Fruit fly (Drosophila melanogaster) whole organism, embryonic: Measurements from ENCODE around the gene Atu.
A peak's percentile ranks its signal among the peaks of the same experiment; 100 is the strongest.

ENCODE experiments used
- Abd-B ChIP-seq: fragments of 200-800 bp; sonication (Bioruptor generic); optimal IDR thresholded peaks from 2 replicates; lab custom pipeline; 2018; ENCODE audit warnings: missing biosample characterization, mild to moderate bottlenecking, missing genetic modification characterization, moderate library complexity
- Asciz ChIP-seq: fragments of 200-800 bp; sonication (Bioruptor generic); optimal IDR thresholded peaks from 2 replicates; lab custom pipeline; 2017; ENCODE audit warnings: missing biosample characterization, mild to moderate bottlenecking, missing genetic modification characterization, missing genetic modification reagents
- BtbVII ChIP-seq: fragments of 200-800 bp; sonication (Bioruptor generic); optimal IDR thresholded peaks from 3 replicates; lab custom pipeline; 2017; ENCODE audit warnings: missing biosample characterization, mild to moderate bottlenecking, missing genetic modification characterization
- CG10274 ChIP-seq: fragments of 200-800 bp; sonication (Bioruptor generic); optimal IDR thresholded peaks from 3 replicates; lab custom pipeline; 2017; ENCODE audit warnings: missing biosample characterization, mild to moderate bottlenecking, missing genetic modification characterization
- CG10959 ChIP-seq: fragments of 200-800 bp; sonication (Bioruptor generic); IDR thresholded peaks from 2 replicates; pipeline ENCODE4 v1.3.6; 2022; ENCODE audit warnings: missing biosample characterization, missing genetic modification characterization
- CG11093 ChIP-seq: fragments of 200-800 bp; sonication (Bioruptor generic); IDR thresholded peaks from 3 replicates; pipeline ENCODE4 v1.3.6; 2022; ENCODE audit warnings: missing biosample characterization, missing genetic modification characterization
- CG11696 ChIP-seq: fragments of 200-800 bp; sonication (Bioruptor generic); IDR thresholded peaks from 2 replicates; pipeline ENCODE4 v1.3.6; 2022; ENCODE audit warnings: missing biosample characterization, missing genetic modification characterization
- CG12391 ChIP-seq: fragments of 200-800 bp; sonication (Bioruptor generic); optimal IDR thresholded peaks from 3 replicates; lab custom pipeline; 2018; ENCODE audit warnings: missing biosample characterization, mild to moderate bottlenecking, missing genetic modification characterization, moderate library complexity
- CG1603 ChIP-seq: fragments of 200-800 bp; sonication (Bioruptor generic); optimal IDR thresholded peaks from 2 replicates; lab custom pipeline; 2019; ENCODE audit warnings: missing biosample characterization, mild to moderate bottlenecking, missing genetic modification characterization, moderate library complexity
- CG16813 ChIP-seq: fragments of 200-800 bp; sonication (Bioruptor generic); IDR thresholded peaks from 3 replicates; pipeline ENCODE4 v1.3.6; 2022; ENCODE audit warnings: missing biosample characterization, missing genetic modification characterization; ENCODE audit not compliant: partially characterized antibody
- CG17186 ChIP-seq: fragments of 200-800 bp; sonication (Bioruptor generic); optimal IDR thresholded peaks from 3 replicates; lab custom pipeline; 2017; ENCODE audit warnings: missing biosample characterization, missing genetic modification reagents, missing genetic modification characterization
- CG2889 ChIP-seq: fragments of 200-800 bp; sonication (Bioruptor generic); IDR thresholded peaks from 3 replicates; pipeline ENCODE4 v1.3.6; 2022; ENCODE audit warnings: missing biosample characterization, missing genetic modification characterization
- CG32772 ChIP-seq: fragments of 200-800 bp; sonication (Bioruptor generic); IDR thresholded peaks from 2 replicates; pipeline ENCODE4 v1.3.6; 2022; ENCODE audit warnings: missing biosample characterization, missing genetic modification characterization
- CG33557 ChIP-seq: fragments of 200-800 bp; sonication (Bioruptor generic); optimal IDR thresholded peaks from 2 replicates; lab custom pipeline; 2019; ENCODE audit warnings: missing biosample characterization, mild to moderate bottlenecking, missing genetic modification characterization, moderate library complexity
- CG3407 ChIP-seq: fragments of 200-800 bp; sonication (Bioruptor generic); optimal IDR thresholded peaks from 2 replicates; lab custom pipeline; 2018; ENCODE audit warnings: missing biosample characterization, mild to moderate bottlenecking, missing genetic modification characterization
- CG3838 ChIP-seq: fragments of 200-800 bp; sonication (Bioruptor generic); optimal IDR thresholded peaks from 3 replicates; lab custom pipeline; 2016; ENCODE audit warnings: missing biosample characterization, missing genetic modification characterization
- CG3995 ChIP-seq: fragments of 200-800 bp; sonication (Bioruptor generic); optimal IDR thresholded peaks from 3 replicates; lab custom pipeline; 2016; ENCODE audit warnings: missing biosample characterization, missing genetic modification characterization
- CG4707 ChIP-seq: fragments of 200-800 bp; sonication (Bioruptor generic); optimal IDR thresholded peaks from 2 replicates; lab custom pipeline; 2018; ENCODE audit warnings: missing biosample characterization, mild to moderate bottlenecking, missing genetic modification characterization, moderate library complexity
- CG6683 ChIP-seq: fragments of 200-800 bp; sonication (Bioruptor generic); optimal IDR thresholded peaks from 2 replicates; lab custom pipeline; 2017; ENCODE audit warnings: missing biosample characterization, mild to moderate bottlenecking, missing genetic modification characterization, missing genetic modification reagents
- CG6765 ChIP-seq: fragments of 200-800 bp; sonication (Bioruptor generic); optimal IDR thresholded peaks from 3 replicates; lab custom pipeline; 2017; ENCODE audit warnings: missing biosample characterization, mild to moderate bottlenecking, missing genetic modification characterization
- CG7839 ChIP-seq: fragments of 200-800 bp; sonication (Bioruptor generic); optimal IDR thresholded peaks from 3 replicates; lab custom pipeline; 2018; ENCODE audit warnings: missing biosample characterization, mild to moderate bottlenecking, missing genetic modification characterization, moderate library complexity
- CG9215 ChIP-seq: fragments of 200-800 bp; sonication (Bioruptor generic); IDR thresholded peaks from 2 replicates; pipeline ENCODE4 v1.3.6; 2022; ENCODE audit warnings: missing biosample characterization, missing genetic modification characterization
- CG9932 ChIP-seq: fragments of 200-800 bp; sonication (Bioruptor generic); IDR thresholded peaks from 2 replicates; pipeline ENCODE4 v1.3.6; 2022; ENCODE audit warnings: missing biosample characterization, missing genetic modification characterization
- Camta ChIP-seq: fragments of 200-800 bp; sonication (Bioruptor generic); optimal IDR thresholded peaks from 2 replicates; lab custom pipeline; 2016; ENCODE audit warnings: missing biosample characterization, missing genetic modification characterization
- Max ChIP-seq: fragments of 200-800 bp; sonication (Bioruptor generic); optimal IDR thresholded peaks from 2 replicates; lab custom pipeline; 2016; ENCODE audit warnings: missing biosample characterization, mild to moderate bottlenecking, missing genetic modification characterization
- NfI ChIP-seq: fragments of 200-800 bp; sonication (Bioruptor generic); optimal IDR thresholded peaks from 3 replicates; lab custom pipeline; 2018; ENCODE audit warnings: missing biosample characterization, mild to moderate bottlenecking, missing genetic modification characterization, moderate library complexity
- Spps ChIP-seq: fragments of 200-800 bp; sonication (Bioruptor generic); optimal IDR thresholded peaks from 2 replicates; lab custom pipeline; 2018; ENCODE audit warnings: missing biosample characterization, mild to moderate bottlenecking, missing genetic modification characterization
- YL-1 ChIP-seq: fragments of 200-800 bp; sonication (Bioruptor generic); optimal IDR thresholded peaks from 3 replicates; lab custom pipeline; 2017; ENCODE audit warnings: missing biosample characterization, mild to moderate bottlenecking, missing genetic modification characterization
- ab ChIP-seq: fragments of 200-800 bp; sonication (Bioruptor generic); optimal IDR thresholded peaks from 2 replicates; lab custom pipeline; 2016; ENCODE audit warnings: missing biosample characterization, missing genetic modification characterization
- ash1 ChIP-seq: fragments of 200-800 bp; sonication (Bioruptor generic); optimal IDR thresholded peaks from 2 replicates; lab custom pipeline; 2018; ENCODE audit warnings: missing biosample characterization, mild to moderate bottlenecking, missing genetic modification characterization
- az2 ChIP-seq: fragments of 200-800 bp; sonication (Bioruptor generic); optimal IDR thresholded peaks from 3 replicates; lab custom pipeline; 2016; ENCODE audit warnings: missing biosample characterization, missing genetic modification characterization
- bbx ChIP-seq: fragments of 200-800 bp; sonication (Bioruptor generic); IDR thresholded peaks from 2 replicates; pipeline ENCODE4 v1.3.6; 2022; ENCODE audit warnings: missing biosample characterization, missing genetic modification characterization; ENCODE audit not compliant: partially characterized antibody
- esg ChIP-seq: fragments of 200-800 bp; sonication (Bioruptor generic); conservative IDR thresholded peaks from 2 replicates; pipeline ENCODE4 v1.3.6; 2022; ENCODE audit warnings: missing biosample characterization, missing genetic modification characterization
- fd96Cb ChIP-seq: fragments of 200-800 bp; sonication (Bioruptor generic); optimal IDR thresholded peaks from 2 replicates; lab custom pipeline; 2018; ENCODE audit warnings: missing biosample characterization, mild to moderate bottlenecking, missing genetic modification characterization, moderate library complexity
- jumu ChIP-seq: fragments of 200-800 bp; sonication (Bioruptor generic); optimal IDR thresholded peaks from 3 replicates; lab custom pipeline; 2016; ENCODE audit warnings: missing biosample characterization, missing genetic modification characterization
- kay ChIP-seq: fragments of 200-800 bp; sonication (Bioruptor generic); optimal IDR thresholded peaks from 2 replicates; lab custom pipeline; 2016; ENCODE audit warnings: missing biosample characterization, missing genetic modification characterization
- knrl ChIP-seq: fragments of 200-800 bp; sonication (Bioruptor generic); IDR thresholded peaks from 3 replicates; pipeline ENCODE4 v1.3.6; 2022; ENCODE audit warnings: missing biosample characterization, missing genetic modification characterization; ENCODE audit not compliant: partially characterized antibody
- lab ChIP-seq: fragments of 200-800 bp; sonication (Bioruptor generic); optimal IDR thresholded peaks from 3 replicates; lab custom pipeline; 2017; ENCODE audit warnings: missing biosample characterization, missing genetic modification characterization, mild to moderate bottlenecking, moderate library complexity, missing genetic modification reagents
- lola ChIP-seq, 3 experiments: fragments of >200 bp in 2 of 3; fragments of 200-800 bp in 1 of 3; sonication (Bioruptor generic) in 1 of 3; optimal IDR thresholded peaks; 2 replicates each; lab custom pipeline; 2017 to 2019; ENCODE audit warnings: missing biosample characterization in 3 of 3, missing genetic modification characterization in 3 of 3, mild to moderate bottlenecking in 1 of 3, moderate library complexity in 1 of 3
- luna ChIP-seq: fragments of 200-800 bp; sonication (Bioruptor generic); optimal IDR thresholded peaks from 2 replicates; lab custom pipeline; 2016; ENCODE audit warnings: missing biosample characterization, missing genetic modification characterization
- nom ChIP-seq: fragments of 200-800 bp; sonication (Bioruptor generic); optimal IDR thresholded peaks from 2 replicates; lab custom pipeline; 2017; ENCODE audit warnings: missing biosample characterization, missing genetic modification characterization, mild to moderate bottlenecking, moderate library complexity, missing genetic modification reagents
- pan ChIP-seq, 4 experiments: fragments of >200 bp in 3 of 4; fragments of 200-800 bp in 1 of 4; sonication (Bioruptor generic) in 1 of 4; optimal IDR thresholded peaks in 3 of 4; IDR thresholded peaks in 1 of 4; 2 replicates each; pipeline versions ENCODE4 v1.3.6 to Lab custom; 2017 to 2022; ENCODE audit warnings: missing biosample characterization in 2 of 4, missing genetic modification characterization in 2 of 4, mixed read lengths in 1 of 4
- pb ChIP-seq: fragments of 200-800 bp; sonication (Bioruptor generic); optimal IDR thresholded peaks from 3 replicates; lab custom pipeline; 2016; ENCODE audit warnings: missing biosample characterization, missing genetic modification characterization
- sr ChIP-seq: fragments of 200-800 bp; sonication (Bioruptor generic); IDR thresholded peaks from 3 replicates; pipeline ENCODE4 v1.3.6; 2022; ENCODE audit warnings: missing biosample characterization, missing genetic modification characterization
- vfl ChIP-seq: fragments of 200-800 bp; sonication (Bioruptor generic); optimal IDR thresholded peaks from 2 replicates; lab custom pipeline; 2016; ENCODE audit warnings: missing biosample characterization, missing genetic modification characterization
- vvl ChIP-seq: fragments of 200-800 bp; sonication (Bioruptor generic); IDR thresholded peaks from 2 replicates; pipeline ENCODE4 v1.3.6; 2022; ENCODE audit warnings: missing biosample characterization, missing genetic modification characterization
- wek ChIP-seq: fragments of 200-800 bp; sonication (Bioruptor generic); optimal IDR thresholded peaks from 3 replicates; lab custom pipeline; 2018; ENCODE audit warnings: missing biosample characterization, mild to moderate bottlenecking, missing genetic modification characterization, moderate library complexity
- zen ChIP-seq: fragments of 200-800 bp; sonication (Bioruptor generic); optimal IDR thresholded peaks from 3 replicates; lab custom pipeline; 2018; ENCODE audit warnings: missing biosample characterization, mild to moderate bottlenecking, missing genetic modification characterization, moderate library complexity
- zen2 ChIP-seq: fragments of 200-800 bp; sonication (Bioruptor generic); IDR thresholded peaks from 3 replicates; pipeline ENCODE4 v1.3.6; 2022; ENCODE audit warnings: missing biosample characterization, missing genetic modification characterization; ENCODE audit not compliant: partially characterized antibody

The Atu gene

DNA sequence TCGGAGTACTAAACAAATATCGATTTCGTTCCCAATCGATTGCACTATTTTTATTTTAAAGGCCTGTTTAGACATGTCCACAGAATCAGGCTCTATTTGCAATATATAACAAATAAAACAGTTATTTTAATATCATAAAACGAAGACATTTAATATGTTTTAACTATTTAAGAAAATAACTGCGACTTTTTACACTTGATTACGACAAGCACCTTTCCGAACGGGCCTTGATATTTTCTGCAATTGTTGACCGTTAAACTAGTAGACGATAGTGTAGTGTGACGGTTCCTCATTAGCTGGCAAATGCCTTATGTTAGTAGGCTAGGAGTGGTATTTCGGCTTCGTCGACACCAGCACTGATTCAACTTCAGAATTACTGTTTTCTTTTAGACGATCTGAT, 44.6 kb upstream of the Atu start, which contains the start of the genes CG2931 and Rheb (continued):
- TF ChIP-seq Max (peak; percentile 66), CG7839 (tag; lab: Kevin White, UChicago) (peak; percentile 58), YL-1 (GFP tag; lab: Kevin White, UChicago) (peak; percentile 87), kay (GFP tag; lab: Kevin White, UChicago) (peak; percentile 51), CG11093 (GFP tag; lab: Robert Waterston, UW) (no peak), lab (GFP tag; lab: Kevin White, UChicago) (peak; percentile 51), zen2 (GFP tag; lab: Robert Waterston, UW) (no peak; the same call in 2 of the 3 replicates), fd96Cb (tag; lab: Kevin White, UChicago) (peak; percentile 48), CG10959 (GFP tag; lab: Robert Waterston, UW) (no peak), Spps (tag; lab: Kevin White, UChicago) (peak; percentile 23), wek (GFP tag; lab: Kevin White, UChicago) (no peak), CG1603 (tag; lab: Kevin White, UChicago) (peak; percentile 80), lola (GFP tag; optimal IDR thresholded peaks at IDR 0.05; lab: Kevin White, UChicago) (peak in 1 of 3 experiments; percentile 49), pb (GFP tag; lab: Kevin White, UChicago) (no peak), BtbVII (no peak), knrl (peak; percentile 84), CG32772 (GFP tag; lab: Robert Waterston, UW) (peak; percentile 60), CG2889 (GFP tag; lab: Robert Waterston, UW) (no peak), bbx (peak; percentile 69), Camta (GFP tag; lab: Kevin White, UChicago) (peak; percentile 51), CG33557 (GFP tag; lab: Kevin White, UChicago) (peak; percentile 44), luna (GFP tag; lab: Kevin White, UChicago) (no peak), CG17186 (GFP tag; lab: Kevin White, UChicago) (peak; percentile 69), pan (optimal IDR thresholded peaks at IDR 0.05; lab: Kevin White, UChicago) (no peak), pan (GFP tag; optimal IDR thresholded peaks at IDR 0.05 in 1 of 2, IDR thresholded peaks at IDR 0.05 in 1 of 2) (peak in 1 of 2 experiments; percentile 79), CG10274 (GFP tag; lab: Kevin White, UChicago) (no peak), zen (tag; lab: Kevin White, UChicago) (peak; percentile 62), CG3407 (GFP tag; lab: Kevin White, UChicago) (peak; percentile 22), sr (GFP tag; lab: Robert Waterston, UW) (no peak), Asciz (GFP tag; lab: Kevin White, UChicago) (no peak), CG4707 (GFP tag; lab: Kevin White, UChicago) (no peak), CG3995 (GFP tag; lab: Kevin White, UChicago) (peak; percentile 53), CG12391 (tag; lab: Kevin White, UChicago) (peak; percentile 81), NfI (GFP tag; lab: Kevin White, UChicago) (peak; percentile 69), jumu (GFP tag; lab: Kevin White, UChicago) (peak; percentile 30), esg (GFP tag; lab: Robert Waterston, UW) (peak; percentile 71), CG3838 (GFP tag; lab: Kevin White, UChicago) (no peak), nom (GFP tag; lab: Kevin White, UChicago) (no peak), Abd-B (GFP tag; lab: Kevin White, UChicago) (peak; percentile 74), vfl (peak; percentile 42), CG6683 (GFP tag; lab: Kevin White, UChicago) (peak; percentile 8), CG9215 (GFP tag; lab: Robert Waterston, UW) (peak; percentile 52), ash1 (GFP tag; lab: Kevin White, UChicago) (no peak), CG16813 (GFP tag; lab: Robert Waterston, UW) (peak; percentile 83), CG6765 (peak; percentile 33), CG11696 (no peak), vvl (peak; percentile 74), az2 (GFP tag; lab: Kevin White, UChicago) (peak; percentile 72), CG9932 (peak; percentile 83), ab (no peak)
